Worm (Caenorhabditis elegans): ENCODE data around the gene T23B7.3.
"Not testable (repeated sequence)": the region's sequence is repeated elsewhere in the genome, so short reads cannot be mapped to it uniquely, and the experiment has no call there.

The T23B7.3 gene

DNA sequence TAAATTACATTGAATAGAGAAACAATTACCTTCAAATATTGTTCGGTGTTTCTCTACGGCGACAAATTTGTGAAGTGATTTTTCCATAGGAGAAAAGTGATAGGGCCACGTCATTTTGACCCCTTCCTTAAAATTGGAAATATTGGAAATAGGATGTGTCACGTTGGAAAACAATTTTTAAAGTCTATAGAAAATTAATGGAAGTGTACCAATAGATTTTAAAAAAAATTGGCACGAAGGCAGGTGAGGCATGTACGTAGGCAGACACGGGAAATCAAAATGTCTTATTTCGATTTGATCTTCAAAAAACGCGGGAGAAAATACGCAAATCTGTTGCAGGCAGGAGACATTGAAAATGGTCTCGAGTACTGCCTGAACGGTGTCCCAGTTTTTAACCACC is 12.3 kb upstream of the T23B7.3 start, which contains the start of gene C33F10.12:
Gene C33F10.12 (minus strand): TSS at position 101 of the 400 bp plus-strand sequence.
- TF ChIP-seq him-1 (tag; optimal IDR thresholded peaks at IDR 0.05) (no peak), W03F9.2 (tag; optimal IDR thresholded peaks at IDR 0.05) (no peak), dao-5 (tag; optimal IDR thresholded peaks at IDR 0.05) (no peak)

DNA sequence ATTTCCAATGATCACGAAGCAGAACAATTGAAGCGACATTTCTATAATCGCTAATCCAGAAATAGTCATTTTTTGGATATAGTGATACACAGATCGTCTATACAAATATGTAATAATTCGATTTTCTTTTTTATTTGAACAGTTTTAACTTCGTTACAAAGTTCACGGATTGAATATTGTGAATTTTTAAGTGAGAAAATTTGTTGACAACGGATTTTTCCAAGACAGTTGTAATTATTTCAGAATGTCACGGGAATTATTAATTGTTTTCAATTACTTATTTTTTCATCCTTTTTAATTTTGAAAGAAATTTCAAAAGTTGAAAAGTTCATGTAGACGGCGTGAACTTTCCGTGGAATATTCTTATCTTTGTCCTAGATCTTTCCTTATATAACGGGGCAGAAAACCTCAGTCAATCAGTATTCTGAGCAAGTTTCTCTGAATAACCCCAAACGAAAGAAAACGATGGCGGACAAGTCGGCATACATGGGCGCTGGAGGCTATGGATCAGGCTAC is 7.8 kb upstream of the T23B7.3 start, which contains the start of the genes T23B7.2 and nspd-4:
Gene T23B7.2 (minus strand): TSS at position 101 of the 516 bp plus-strand sequence.
Gene nspd-4 (plus strand): TSS at position 466 of the 516 bp plus-strand sequence.
- not testable (repeated sequence) for TF ChIP-seq W03F9.2, dao-5, him-1 (tag; optimal IDR thresholded peaks at IDR 0.05)

DNA sequence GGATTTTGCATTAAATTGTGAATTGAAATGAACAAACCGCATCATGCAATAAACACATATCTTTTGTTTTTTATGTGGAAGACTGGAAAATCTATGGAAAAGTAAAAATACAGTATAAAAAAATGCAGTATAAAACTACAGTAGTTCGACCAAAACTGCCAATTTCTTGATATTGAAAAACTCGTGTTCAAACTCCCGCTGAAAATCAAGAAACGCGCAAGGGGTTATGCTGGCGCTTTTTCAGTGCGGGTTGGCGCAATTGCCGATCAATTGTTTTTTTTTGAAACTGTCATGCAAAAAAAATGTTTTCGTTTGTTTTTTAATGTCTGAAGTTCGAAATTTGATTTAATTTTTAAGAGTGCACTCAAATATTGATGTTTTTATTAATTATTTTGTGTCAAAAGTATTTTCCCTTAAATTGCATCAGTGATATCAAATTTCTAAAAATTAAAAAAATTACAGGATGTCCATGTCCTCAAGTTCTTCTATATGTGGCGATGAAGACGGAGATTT is 1.7 kb downstream of the T23B7.3 start, which contains the start of gene dnj-9:
Gene dnj-9 (plus strand): TSS at position 463 of the 513 bp plus-strand sequence.
- peak; percentile 92 for TF ChIP-seq him-1 (tag; optimal IDR thresholded peaks at IDR 0.05)
- TF ChIP-seq W03F9.2 (tag; optimal IDR thresholded peaks at IDR 0.05), result peak; percentile 97
- TF ChIP-seq dao-5 (tag; optimal IDR thresholded peaks at IDR 0.05), result no peak

DNA sequence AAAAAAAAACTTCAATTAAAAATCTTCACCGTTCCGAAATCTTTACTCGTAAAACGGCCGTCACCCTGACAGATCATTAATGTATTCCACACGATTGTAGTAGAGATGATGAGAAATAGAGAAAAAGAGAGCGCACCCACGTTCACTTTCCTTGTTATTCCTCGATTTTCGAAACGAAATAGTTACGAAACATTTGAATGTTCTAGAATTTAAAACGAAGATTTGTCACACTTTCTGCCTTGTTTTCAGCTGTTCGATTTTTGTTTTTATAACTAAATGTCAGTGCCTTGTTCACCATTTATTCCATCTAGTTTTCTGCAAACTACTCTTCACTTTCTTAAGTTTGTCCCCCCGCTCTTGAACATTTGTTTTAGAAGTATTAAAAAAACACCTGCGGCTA is 4.8 kb downstream of the T23B7.3 start:
- TF ChIP-seq W03F9.2 (tag; optimal IDR thresholded peaks at IDR 0.05) (no peak), him-1 (tag; optimal IDR thresholded peaks at IDR 0.05) (no peak), dao-5 (tag; optimal IDR thresholded peaks at IDR 0.05) (no peak)

DNA sequence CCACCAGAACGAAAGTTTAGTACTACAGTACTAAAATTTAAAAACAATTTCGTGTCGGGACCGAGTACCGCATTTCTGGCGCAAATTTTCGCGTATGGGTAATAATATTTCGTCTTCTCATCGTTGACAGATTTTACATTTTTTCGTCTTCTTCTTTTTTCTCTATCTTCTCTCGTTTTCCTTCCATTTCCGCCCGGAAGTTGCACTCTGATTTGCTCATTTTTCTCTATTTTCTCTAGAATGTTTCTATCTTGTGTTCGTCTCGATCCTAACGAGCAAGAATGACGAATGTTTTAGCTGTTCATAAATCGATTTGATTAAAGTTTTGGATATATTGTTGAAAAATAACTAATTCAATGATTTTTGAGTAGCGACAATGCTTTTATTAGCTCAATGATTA is 5.5 kb downstream of the T23B7.3 start:
- TF ChIP-seq him-1 (tag; optimal IDR thresholded peaks at IDR 0.05) (peak; percentile 0), dao-5 (tag; optimal IDR thresholded peaks at IDR 0.05) (no peak)

DNA sequence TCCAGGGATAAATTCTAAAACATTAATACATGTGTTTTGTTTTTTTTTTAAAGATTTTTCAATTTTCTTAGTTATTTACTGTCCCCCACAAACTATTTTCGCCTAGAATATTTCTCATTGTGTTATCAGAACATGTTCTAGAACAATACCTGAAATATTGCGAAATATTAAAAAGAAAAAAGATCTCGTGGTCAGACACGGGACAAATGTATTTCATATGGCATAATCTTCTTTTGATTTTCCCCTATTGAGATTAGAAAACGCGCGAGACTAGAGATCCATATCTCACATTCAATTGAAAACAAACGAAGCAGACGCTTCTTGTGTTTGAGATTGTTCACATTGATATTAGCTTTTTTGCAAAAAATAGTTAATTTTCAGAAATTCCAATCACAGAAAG is 6.1 kb downstream of the T23B7.3 start:
- peak; percentile 5 for TF ChIP-seq W03F9.2 (tag; optimal IDR thresholded peaks at IDR 0.05)
- TF ChIP-seq dao-5 (tag; optimal IDR thresholded peaks at IDR 0.05), result no peak
- no peak for TF ChIP-seq him-1 (tag; optimal IDR thresholded peaks at IDR 0.05)

DNA sequence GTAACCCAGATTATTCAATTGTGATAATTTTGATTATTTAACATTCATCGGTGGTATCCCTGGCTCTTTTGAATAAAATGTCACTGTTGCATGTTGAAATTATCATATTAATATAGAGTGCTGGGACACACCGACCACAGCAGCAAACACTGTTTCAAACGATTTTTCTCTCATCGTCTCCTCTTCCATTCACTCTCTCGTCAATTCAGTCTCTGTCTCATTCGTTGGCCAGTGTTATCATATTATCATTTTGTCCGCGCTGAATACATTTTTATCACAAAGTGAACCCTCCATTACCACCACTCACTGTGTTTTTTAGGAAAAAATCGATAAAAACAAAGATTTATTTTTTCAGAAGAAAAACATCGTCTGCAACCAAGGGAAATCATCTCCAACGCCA is 7.1 kb downstream of the T23B7.3 start:
- TF ChIP-seq him-1 (tag; optimal IDR thresholded peaks at IDR 0.05) (no peak), dao-5 (tag; optimal IDR thresholded peaks at IDR 0.05) (no peak), W03F9.2 (tag; optimal IDR thresholded peaks at IDR 0.05) (no peak)

DNA sequence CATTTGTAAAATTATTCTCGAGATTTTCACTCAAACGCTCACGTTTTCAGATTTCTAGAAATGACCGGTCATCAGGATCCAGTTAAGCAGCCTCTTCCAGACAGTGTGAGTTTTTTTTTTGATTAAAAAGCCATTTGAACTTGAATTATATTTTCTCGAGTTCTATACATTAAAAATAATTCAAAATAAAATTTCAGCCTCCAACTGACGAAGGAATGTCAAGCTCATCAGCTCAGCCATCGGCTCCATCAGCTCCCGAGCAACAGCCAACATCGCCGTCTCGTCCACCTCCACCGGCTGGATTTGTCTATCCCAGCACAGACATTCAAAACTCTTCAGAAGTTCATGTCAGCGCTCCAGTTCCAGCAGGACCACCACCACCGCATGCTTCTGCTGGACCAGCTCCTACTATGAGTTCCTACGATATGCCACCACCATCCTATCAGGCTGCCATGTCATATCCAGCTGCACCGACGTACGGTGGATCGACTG is 7.9 kb downstream of the T23B7.3 start, which contains the start of gene F11G11.5:
Gene F11G11.5 (plus strand): TSS at position 51 of the 492 bp plus-strand sequence.
- TF ChIP-seq W03F9.2 (tag; optimal IDR thresholded peaks at IDR 0.05) (no peak), dao-5 (tag; optimal IDR thresholded peaks at IDR 0.05) (no peak), him-1 (tag; optimal IDR thresholded peaks at IDR 0.05) (no peak)

DNA sequence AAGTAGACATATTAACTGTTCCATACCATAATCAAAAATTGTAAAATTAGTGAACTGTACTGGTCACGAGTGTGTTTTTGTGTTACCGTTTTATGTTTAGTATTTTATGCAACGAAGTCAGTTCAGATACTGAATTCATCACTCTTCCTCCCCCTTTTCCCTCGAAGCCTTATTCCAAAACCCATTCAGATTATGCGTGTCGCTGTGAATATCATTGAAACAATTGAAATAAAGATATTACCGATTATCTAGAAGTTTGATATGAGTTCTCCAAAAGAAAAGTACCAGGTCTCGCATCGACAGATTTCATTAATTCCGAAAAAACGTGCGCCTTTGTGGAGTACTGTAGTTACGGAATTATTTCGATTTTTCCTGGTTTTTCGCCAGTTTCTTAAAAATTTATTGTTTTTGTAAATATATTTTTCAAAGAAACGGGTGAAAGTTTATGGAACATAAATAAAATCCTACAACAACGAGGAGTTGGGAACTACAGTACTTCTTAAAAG is 9.0 kb downstream of the T23B7.3 start:
- TF ChIP-seq him-1 (tag; optimal IDR thresholded peaks at IDR 0.05) (no peak), dao-5 (tag; optimal IDR thresholded peaks at IDR 0.05) (no peak), W03F9.2 (tag; optimal IDR thresholded peaks at IDR 0.05) (no peak)

DNA sequence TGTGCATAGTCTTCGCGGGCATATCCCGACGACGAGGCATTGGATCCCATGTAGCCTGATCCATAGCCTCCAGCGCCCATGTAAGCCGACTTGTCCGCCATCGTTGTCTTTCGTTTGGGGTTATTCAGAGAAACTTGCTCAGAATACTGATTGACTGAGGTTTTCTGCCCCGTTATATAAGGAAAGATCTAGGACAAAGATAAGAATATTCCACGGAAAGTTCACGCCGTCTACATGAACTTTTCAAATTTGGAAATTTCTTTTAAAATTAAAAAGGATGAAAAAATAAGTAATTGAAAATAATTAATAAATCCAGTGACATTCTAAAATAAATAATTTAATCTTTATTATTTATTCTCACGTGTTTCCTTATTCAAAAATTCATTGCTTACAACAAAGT is 10.3 kb downstream of the T23B7.3 start, which contains the start of the genes nspd-5 and F11G11.4:
Gene nspd-5 (minus strand): TSS at position 101 of the 400 bp plus-strand sequence.
Gene F11G11.4 (plus strand): TSS at position 335 of the 400 bp plus-strand sequence.
- not testable (repeated sequence) for TF ChIP-seq W03F9.2, him-1, dao-5 (tag; optimal IDR thresholded peaks at IDR 0.05)

DNA sequence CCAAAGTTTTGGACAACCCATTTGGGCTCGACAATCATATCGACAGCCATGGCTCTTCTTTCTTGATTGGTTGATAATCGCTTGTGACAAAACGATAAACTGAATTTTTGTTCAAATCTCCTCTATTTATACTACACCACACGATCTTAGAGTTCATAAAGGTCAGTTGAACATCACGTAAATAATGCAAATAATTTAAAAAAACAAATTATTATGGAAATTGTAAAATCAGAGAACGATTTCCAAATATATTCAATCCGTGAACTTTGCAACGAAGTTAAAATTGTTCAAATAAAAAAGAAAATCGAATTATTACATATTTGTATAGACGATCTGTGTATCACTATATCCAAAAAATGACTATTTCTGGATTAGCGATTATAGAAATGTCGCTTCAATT is 13.4 kb downstream of the T23B7.3 start, which contains the start of the genes mpst-4 and F11G11.14:
Gene mpst-4 (minus strand): TSS at position 101 of the 400 bp plus-strand sequence.
Gene F11G11.14 (plus strand): TSS at position 325 of the 400 bp plus-strand sequence.
- no peak for TF ChIP-seq him-1 (tag; optimal IDR thresholded peaks at IDR 0.05)
- TF ChIP-seq dao-5 (tag; optimal IDR thresholded peaks at IDR 0.05), result no peak
- TF ChIP-seq W03F9.2 (tag; optimal IDR thresholded peaks at IDR 0.05), result no peak

DNA sequence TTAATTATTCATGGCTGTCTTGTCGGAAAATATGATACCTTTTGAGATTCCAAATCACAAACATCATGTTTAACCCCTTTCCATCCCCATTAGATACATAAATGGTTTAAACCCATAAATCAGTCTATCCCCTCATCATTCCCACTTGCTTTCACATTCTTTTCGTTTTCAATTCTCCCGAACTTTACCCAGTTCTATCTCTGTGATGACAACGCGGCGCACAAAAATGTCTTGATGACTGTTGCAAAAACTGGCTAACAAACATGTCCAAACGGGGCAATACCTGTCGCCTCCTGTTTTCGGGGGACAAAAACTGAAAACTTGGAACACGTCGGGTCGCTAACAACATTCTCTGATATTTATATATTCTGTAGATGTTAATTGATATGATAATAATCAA is 16.1 kb downstream of the T23B7.3 start:
- no peak for TF ChIP-seq W03F9.2 (tag; optimal IDR thresholded peaks at IDR 0.05)
- TF ChIP-seq dao-5 (tag; optimal IDR thresholded peaks at IDR 0.05), result no peak
- TF ChIP-seq him-1 (tag; optimal IDR thresholded peaks at IDR 0.05), result no peak

DNA sequence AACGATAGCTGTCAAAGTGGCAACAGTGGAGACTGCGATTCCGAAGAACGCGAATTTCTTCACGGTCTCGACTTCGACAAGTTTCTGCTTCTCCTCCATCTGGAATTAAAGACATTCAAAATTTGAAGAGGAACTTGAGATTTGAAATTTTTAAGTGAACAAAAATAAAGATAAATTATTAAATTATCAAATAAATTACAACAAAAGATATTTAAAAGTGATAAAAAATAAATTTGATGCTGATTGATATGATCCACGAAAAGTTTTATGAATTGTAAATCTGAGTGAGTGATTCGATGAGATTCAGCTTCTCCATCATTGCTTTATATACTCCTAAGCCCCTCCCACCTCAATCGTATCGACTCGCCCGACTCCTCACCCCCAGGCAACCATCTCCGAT is 17.5 kb downstream of the T23B7.3 start, which contains the start of gene col-17:
Gene col-17 (minus strand): TSS at position 101 of the 400 bp plus-strand sequence.
- no peak for TF ChIP-seq dao-5 (tag; optimal IDR thresholded peaks at IDR 0.05)
- no peak for TF ChIP-seq him-1 (tag; optimal IDR thresholded peaks at IDR 0.05)
- no peak for TF ChIP-seq W03F9.2 (tag; optimal IDR thresholded peaks at IDR 0.05)

Measured in whole organism, L4/young adult.